Fruit fly (Drosophila melanogaster): ENCODE data around the gene CG32486.

The CG32486 gene

DNA sequence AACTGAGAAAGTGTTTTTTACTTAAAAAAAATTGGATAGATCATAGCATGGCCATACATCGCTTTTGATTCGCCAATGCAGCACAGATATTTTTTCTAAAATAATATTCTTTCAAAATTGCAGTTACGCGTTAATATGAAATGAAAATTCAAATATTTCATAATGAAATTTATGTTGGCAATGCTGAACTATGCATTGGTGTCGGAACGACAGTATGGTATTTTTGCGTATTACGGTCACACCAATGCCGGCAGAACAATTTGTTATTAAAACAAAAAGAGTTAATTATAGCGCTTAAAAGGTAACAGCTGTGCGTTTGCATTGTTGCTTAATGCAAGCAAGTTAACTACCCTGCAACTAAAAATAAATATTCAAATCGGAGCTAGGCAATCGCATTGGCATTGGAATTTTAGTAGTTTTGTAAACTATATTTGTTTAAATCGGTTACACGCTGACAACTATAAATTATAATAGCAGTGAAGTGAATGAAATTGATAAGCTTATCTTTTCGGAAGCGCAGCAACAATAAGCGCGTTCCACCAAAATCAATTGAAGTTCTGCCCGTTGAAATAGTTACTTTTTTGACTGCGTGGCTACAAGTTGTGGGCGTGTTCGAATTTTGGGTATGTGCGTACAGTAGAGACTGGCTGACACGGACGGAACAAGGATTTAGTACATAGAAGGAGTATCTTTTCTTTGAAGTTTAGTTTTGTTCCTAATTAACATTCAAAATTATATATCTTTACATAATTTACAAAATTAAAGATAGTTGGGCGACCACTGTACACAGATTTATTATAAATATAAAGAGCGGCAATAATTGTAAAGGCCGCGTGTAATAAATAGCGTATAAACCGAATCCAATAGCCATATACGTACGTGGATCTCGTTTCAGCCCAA, 28.2 kb downstream of the CG32486 start, which contains the start of gene Prx4 (continued):
- TF ChIP-seq tup (GFP tag; optimal IDR thresholded peaks at IDR 0.05) (no peak), tna (GFP tag; IDR thresholded peaks at IDR 0.05; ENCODE audit: partially characterized antibody) (no peak), CG31441 (GFP tag; IDR thresholded peaks at IDR 0.05) (peak; percentile 76), chm (GFP tag; IDR thresholded peaks at IDR 0.05) (peak; percentile 69), CG17328 (GFP tag; IDR thresholded peaks at IDR 0.05) (peak; percentile 71), CG3726 (GFP tag; IDR thresholded peaks at IDR 0.05) (peak; percentile 71; the same call in 2 of the 3 replicates), da (GFP tag; optimal IDR thresholded peaks at IDR 0.05) (no peak), sob (GFP tag; IDR thresholded peaks at IDR 0.05) (peak; percentile 73), Blimp-1 (GFP tag; optimal IDR thresholded peaks at IDR 0.05) (peak; percentile 73), Aef1 (GFP tag; IDR thresholded peaks at IDR 0.05) (peak; percentile 76), Sox100B (GFP tag; optimal IDR thresholded peaks at IDR 0.05) (peak; percentile 49), gt (GFP tag; IDR thresholded peaks at IDR 0.05) (no peak), rib (GFP tag; IDR thresholded peaks at IDR 0.05) (no peak), CG4424 (GFP tag; optimal IDR thresholded peaks at IDR 0.05) (peak; percentile 70), CG13624 (GFP tag; optimal IDR thresholded peaks at IDR 0.05) (peak; percentile 26), so (GFP tag; IDR thresholded peaks at IDR 0.05) (peak; percentile 76), CG13287 (GFP tag; IDR thresholded peaks at IDR 0.05; ENCODE audit: partially characterized antibody) (no peak; the same call in 1 of the 2 replicates), Dbx (GFP tag; IDR thresholded peaks at IDR 0.05) (peak; percentile 70; the same call in 2 of the 3 replicates), GATAe (GFP tag; conservative IDR thresholded peaks at IDR 0.05) (no peak), en (GFP tag; optimal IDR thresholded peaks at IDR 0.05) (no peak), Gsc (GFP tag; IDR thresholded peaks at IDR 0.05) (no peak; the same call in 1 of the 2 replicates), CG34224 (GFP tag; IDR thresholded peaks at IDR 0.05; ENCODE audit: partially characterized antibody) (no peak), CG14860 (GFP tag; IDR thresholded peaks at IDR 0.05; ENCODE audit: partially characterized antibody) (no peak), CG9727 (GFP tag; optimal IDR thresholded peaks at IDR 0.05) (peak; percentile 68), CG6791 (GFP tag; IDR thresholded peaks at IDR 0.05; ENCODE audit: partially characterized antibody) (no peak), gcm (GFP tag; optimal IDR thresholded peaks at IDR 0.05) (peak; percentile 50), CG8388 (GFP tag; optimal IDR thresholded peaks at IDR 0.05) (peak; percentile 74), Nf-YA (GFP tag; IDR thresholded peaks at IDR 0.05) (0 out of 2 replicates have a peak, but pooled peaks have one; percentile 14), Ada2b (GFP tag; IDR thresholded peaks at IDR 0.05) (peak; percentile 76), ftz-f1 (GFP tag; optimal IDR thresholded peaks at IDR 0.05) (no peak), jing (GFP tag; optimal IDR thresholded peaks at IDR 0.05) (peak; percentile 44), sens (GFP tag) (peak; percentile 88), br (optimal IDR thresholded peaks at IDR 0.05) (no peak), CG6813 (GFP tag; optimal IDR thresholded peaks at IDR 0.05) (peak; percentile 38), CG42726 (GFP tag; IDR thresholded peaks at IDR 0.05; ENCODE audit: partially characterized antibody) (no peak), Optix (GFP tag; IDR thresholded peaks at IDR 0.05) (peak; percentile 59; the same call in 2 of the 3 replicates), Ravus (GFP tag; IDR thresholded peaks at IDR 0.05) (peak; percentile 19), CG10274 (GFP tag; optimal IDR thresholded peaks at IDR 0.05) (no peak), CG30403 (GFP tag; optimal IDR thresholded peaks at IDR 0.05) (peak; percentile 76), dimm (GFP tag; IDR thresholded peaks at IDR 0.05) (peak; percentile 49; the same call in 1 of the 2 replicates), crp (GFP tag; optimal IDR thresholded peaks at IDR 0.05) (no peak), CkIIα-i1 (GFP tag; IDR thresholded peaks at IDR 0.05) (peak; percentile 52; the same call in 1 of the 2 replicates), CG1529 (GFP tag; optimal IDR thresholded peaks at IDR 0.05) (peak; percentile 32), aop (GFP tag; IDR thresholded peaks at IDR 0.05) (no peak), Lim3 (GFP tag; IDR thresholded peaks at IDR 0.05) (no peak), CG33557 (GFP tag; optimal IDR thresholded peaks at IDR 0.05) (peak; percentile 23), CG10462 (GFP tag; optimal IDR thresholded peaks at IDR 0.05) (no peak), CG16815 (GFP tag; optimal IDR thresholded peaks at IDR 0.05) (peak; percentile 58), CG15269 (tag; optimal IDR thresholded peaks at IDR 0.05) (peak; percentile 80)

All from whole organism, embryonic.